Fruit fly (Drosophila melanogaster): ENCODE measurements around the gene CG31882.

DNA sequence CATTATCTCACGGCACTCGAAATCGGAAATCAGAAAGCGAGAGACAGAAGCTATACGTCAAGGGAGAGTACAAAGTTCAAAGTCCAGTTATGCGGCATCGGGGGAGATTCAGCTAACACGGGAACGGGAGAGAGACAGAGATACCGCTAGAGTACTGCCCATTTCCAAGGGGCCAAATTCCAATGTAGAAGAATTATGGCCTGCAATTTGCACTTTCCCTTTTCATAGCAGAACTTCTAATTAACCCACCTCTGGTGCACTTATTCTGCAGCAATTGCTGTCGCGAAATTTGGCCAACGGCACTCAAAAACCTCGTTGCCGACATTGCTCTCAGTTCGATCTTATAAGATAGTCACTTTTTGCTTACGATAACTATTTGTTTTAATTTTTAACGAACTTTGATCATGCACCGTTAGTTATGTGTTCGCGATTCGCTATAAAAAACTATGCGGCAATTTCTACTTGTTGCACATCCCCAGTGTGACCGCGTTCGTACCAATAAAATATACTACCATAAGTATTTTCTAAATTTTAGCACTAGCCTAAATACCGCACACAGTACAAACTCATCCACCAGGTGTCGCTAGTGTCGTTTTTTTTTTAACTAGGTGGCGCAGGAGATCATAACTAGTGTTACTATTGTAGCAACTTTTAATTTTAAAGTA, 48.7 kb downstream of the CG31882 start, which contains the start of gene Mtpalpha:
- no peak for TF ChIP-seq Dfd (GFP tag; optimal IDR thresholded peaks at IDR 0.05)
- TF ChIP-seq rgr (GFP tag; optimal IDR thresholded peaks at IDR 0.05): peak; percentile 64
- TF ChIP-seq h (GFP tag; optimal IDR thresholded peaks at IDR 0.05): peak; percentile 30
- TF ChIP-seq pan (optimal IDR thresholded peaks at IDR 0.05): no peak
- no peak for TF ChIP-seq sv (GFP tag; optimal IDR thresholded peaks at IDR 0.05)
- no peak for TF ChIP-seq fru (GFP tag; optimal IDR thresholded peaks at IDR 0.05)
- no peak for TF ChIP-seq Hr78 (GFP tag; optimal IDR thresholded peaks at IDR 0.05)
- peak; percentile 3 for TF ChIP-seq ey (GFP tag; optimal IDR thresholded peaks at IDR 0.05)

All from whole organism, wandering third instar larva.